Worm (Caenorhabditis elegans) whole organism, L4 larva: Measurements from ENCODE around the gene C51E3.9.

Experiments used
- F37D6.2 ChIP-seq: sonication (generic microtip); optimal IDR thresholded peaks from 2 replicates; lab custom pipeline; 2016; ENCODE audit warnings: mild to moderate bottlenecking, missing genetic modification characterization, missing compliant biosample characterization
- R02D3.7 ChIP-seq: fragments of 150-350 bp; sonication (generic microtip); optimal IDR thresholded peaks from 3 replicates; lab custom pipeline; 2014; ENCODE audit warnings: missing biosample characterization, missing genetic modification characterization
- aha-1 ChIP-seq: fragments of 150-350 bp; peaks from one replicate; lab custom pipeline; 2014; ENCODE audit warnings: missing biosample characterization, missing genetic modification characterization
- ama-1 ChIP-seq: fragments of 150-350 bp; optimal IDR thresholded peaks from 2 replicates; lab custom pipeline; 2014; ENCODE audit warnings: inconsistent platforms, mixed read lengths
- attf-4 ChIP-seq: sonication (generic microtip); optimal IDR thresholded peaks from 3 replicates; lab custom pipeline; 2017; ENCODE audit warnings: missing biosample characterization, missing genetic modification characterization
- ceh-20 ChIP-seq: fragments of 200-800 bp; sonication (Bioruptor generic); IDR thresholded peaks from 2 replicates; pipeline ENCODE4 v1.3.6; 2022; ENCODE audit warnings: missing genetic modification reagents, missing genetic modification characterization, missing compliant biosample characterization
- ceh-28 ChIP-seq: fragments of 150-350 bp; optimal IDR thresholded peaks from 2 replicates; lab custom pipeline; 2014; ENCODE audit warnings: missing biosample characterization, missing genetic modification reagents, missing genetic modification characterization
- ces-1 ChIP-seq: fragments of 150-350 bp; sonication (generic microtip); optimal IDR thresholded peaks from 4 replicates; lab custom pipeline; 2014; ENCODE audit warnings: missing biosample characterization, missing genetic modification reagents, missing genetic modification characterization
- daf-16 ChIP-seq, 3 experiments: sonication (generic microtip); optimal IDR thresholded peaks; 2 replicates each; lab custom pipeline; 2016 to 2017; ENCODE audit warnings: missing genetic modification characterization in 3 of 3, missing genetic modification reagents in 3 of 3, mild to moderate bottlenecking in 2 of 3, missing compliant biosample characterization in 2 of 3, missing biosample characterization in 1 of 3, moderate library complexity in 1 of 3
- daf-19 ChIP-seq: fragments of 200-800 bp; sonication (Bioruptor generic); conservative IDR thresholded peaks from 2 replicates; pipeline ENCODE4 v1.3.6; 2022; ENCODE audit warnings: missing genetic modification characterization, missing compliant biosample characterization
- daf-8 ChIP-seq: fragments of 200-800 bp; sonication (Bioruptor generic); IDR thresholded peaks from 2 replicates; pipeline ENCODE4 v1.3.6; 2022; ENCODE audit warnings: missing genetic modification characterization, missing compliant biosample characterization
- egl-43 ChIP-seq: fragments of 200-800 bp; sonication (Bioruptor generic); IDR thresholded peaks from 2 replicates; pipeline ENCODE4 v1.3.6; 2022; ENCODE audit warnings: missing genetic modification reagents, missing genetic modification characterization, missing compliant biosample characterization
- hlh-30 ChIP-seq: sonication (generic microtip); optimal IDR thresholded peaks from 2 replicates; lab custom pipeline; 2017; ENCODE audit warnings: antibody characterized with exemption, mild to moderate bottlenecking, missing genetic modification characterization, missing compliant biosample characterization; ENCODE audit not compliant: insufficient read depth
- hmg-1.1 ChIP-seq: fragments of 200-800 bp; sonication (Bioruptor generic); IDR thresholded peaks from 2 replicates; pipeline ENCODE4 v1.3.6; 2022; ENCODE audit warnings: missing genetic modification reagents, missing genetic modification characterization, missing compliant biosample characterization
- lin-1 ChIP-seq: fragments of 200-800 bp; sonication (Bioruptor generic); IDR thresholded peaks from 2 replicates; pipeline ENCODE4 v1.3.6; 2022; ENCODE audit warnings: missing genetic modification reagents, missing genetic modification characterization, missing compliant biosample characterization
- lin-15B ChIP-seq: fragments of 150-350 bp; sonication (generic microtip); optimal IDR thresholded peaks from 3 replicates; lab custom pipeline; 2014; ENCODE audit warnings: missing biosample characterization, missing genetic modification characterization
- lin-39 ChIP-seq: fragments of 150-350 bp; optimal IDR thresholded peaks from 2 replicates; lab custom pipeline; 2014; ENCODE audit warnings: missing biosample characterization, missing genetic modification reagents, missing genetic modification characterization
- lsy-2 ChIP-seq, 2 experiments: fragments of 150-350 bp in 1 of 2; sonication (generic microtip) in 1 of 2; optimal IDR thresholded peaks; 2 replicates each; lab custom pipeline; 2014 to 2017; ENCODE audit warnings: missing biosample characterization in 2 of 2, missing genetic modification characterization in 2 of 2
- mxl-3 ChIP-seq: fragments of 200-800 bp; sonication (Bioruptor generic); optimal IDR thresholded peaks from 2 replicates; lab custom pipeline; 2018; ENCODE audit warnings: mild to moderate bottlenecking, missing genetic modification characterization, missing compliant biosample characterization
- nhr-10 ChIP-seq: fragments of 150-350 bp; optimal IDR thresholded peaks from 2 replicates; lab custom pipeline; 2014; ENCODE audit warnings: missing biosample characterization, missing genetic modification characterization
- nhr-11 ChIP-seq: fragments of 150-350 bp; optimal IDR thresholded peaks from 2 replicates; lab custom pipeline; 2014; ENCODE audit warnings: missing biosample characterization, missing genetic modification characterization
- nhr-111 ChIP-seq: fragments of 200-800 bp; sonication (Bioruptor generic); optimal IDR thresholded peaks from 2 replicates; lab custom pipeline; 2018; ENCODE audit warnings: mild to moderate bottlenecking, missing genetic modification characterization, missing compliant biosample characterization
- nhr-28 ChIP-seq: fragments of 150-350 bp; optimal IDR thresholded peaks from 2 replicates; lab custom pipeline; 2014; ENCODE audit warnings: missing biosample characterization, missing genetic modification characterization
- nhr-76 ChIP-seq: fragments of 150-350 bp; optimal IDR thresholded peaks from 2 replicates; lab custom pipeline; 2014; ENCODE audit warnings: missing biosample characterization, missing genetic modification characterization
- pqm-1 ChIP-seq: sonication (generic microtip); optimal IDR thresholded peaks from 2 replicates; lab custom pipeline; 2017; ENCODE audit warnings: missing biosample characterization, missing genetic modification characterization
- rbr-2 ChIP-seq: sonication (generic microtip); optimal IDR thresholded peaks from 2 replicates; lab custom pipeline; 2016; ENCODE audit warnings: missing genotype, missing genetic modification characterization, missing compliant biosample characterization
- saeg-2 ChIP-seq: fragments of 200-800 bp; sonication (Bioruptor generic); IDR thresholded peaks from 2 replicates; pipeline ENCODE4 v1.3.6; 2022; ENCODE audit warnings: missing genetic modification reagents, missing genetic modification characterization, missing compliant biosample characterization
- skn-1 ChIP-seq: fragments of 150-350 bp; optimal IDR thresholded peaks from 2 replicates; lab custom pipeline; 2014; ENCODE audit warnings: missing biosample characterization, missing genetic modification characterization
- snpc-1.2 ChIP-seq: fragments of 200-800 bp; sonication (Bioruptor generic); IDR thresholded peaks from 2 replicates; pipeline ENCODE4 v1.3.6; 2022; ENCODE audit warnings: missing genetic modification reagents, missing genetic modification characterization, missing compliant biosample characterization
- snpc-4 ChIP-seq: fragments of 150-350 bp; optimal IDR thresholded peaks from 2 replicates; lab custom pipeline; 2014; ENCODE audit warnings: missing biosample characterization, missing genetic modification characterization
- tag-97 ChIP-seq: fragments of 200-800 bp; sonication (Bioruptor generic); IDR thresholded peaks from 2 replicates; pipeline ENCODE4 v1.3.6; 2022; ENCODE audit warnings: missing genetic modification characterization, missing compliant biosample characterization
- tra-1 ChIP-seq: fragments of 200-800 bp; sonication (Bioruptor generic); IDR thresholded peaks from 2 replicates; pipeline ENCODE4 v1.3.6; 2022; ENCODE audit warnings: missing genetic modification reagents, missing genetic modification characterization, missing compliant biosample characterization
- unc-39 ChIP-seq: sonication (generic microtip); optimal IDR thresholded peaks from 2 replicates; lab custom pipeline; 2017; ENCODE audit warnings: missing biosample characterization, missing genetic modification characterization
- unc-62 ChIP-seq, 3 experiments: fragments of 150-350 bp in 1 of 3; sonication (generic microtip); optimal IDR thresholded peaks in 2 of 3; peaks in 1 of 3; 1 replicate in 1 of 3; 2 replicates in 2 of 3; lab custom pipeline; 2014 to 2017; ENCODE audit warnings: missing biosample characterization in 3 of 3, missing genetic modification characterization in 3 of 3, missing genetic modification reagents in 3 of 3, missing genotype in 1 of 3
- vab-7 ChIP-seq: fragments of 200-800 bp; sonication (Bioruptor generic); IDR thresholded peaks from 2 replicates; pipeline ENCODE4 v1.3.6; 2022; ENCODE audit warnings: missing genetic modification reagents, missing genetic modification characterization, missing compliant biosample characterization
- zfp-2 ChIP-seq: sonication (generic microtip); optimal IDR thresholded peaks from 2 replicates; lab custom pipeline; 2016; ENCODE audit warnings: mild to moderate bottlenecking, missing genetic modification characterization, missing compliant biosample characterization
- zfp-3 ChIP-seq: fragments of 200-800 bp; sonication (Bioruptor generic); conservative IDR thresholded peaks from 2 replicates; pipeline ENCODE4 v1.3.6; 2022; ENCODE audit warnings: missing genetic modification reagents, missing genetic modification characterization, missing compliant biosample characterization
- ztf-7 ChIP-seq: fragments of 150-350 bp; optimal IDR thresholded peaks from 2 replicates; lab custom pipeline; 2014; ENCODE audit warnings: missing biosample characterization, missing genetic modification characterization

The C51E3.9 gene

ce11 chrV:10111129-10111528, 34.6 kb upstream of the C51E3.9 start:
- TF ChIP-seq nhr-28 (tag; lab: Kevin White, UChicago) (peak; percentile 17), F37D6.2 (tag; lab: Kevin White, UChicago) (no peak), daf-16 (GFP tag; optimal IDR thresholded peaks at IDR 0.05; lab: Kevin White, UChicago) (no peak), daf-16 (tag; optimal IDR thresholded peaks at IDR 0.05; lab: Kevin White, UChicago) (peak; percentile 53), pqm-1 (tag; lab: Kevin White, UChicago) (peak; percentile 44)

ce11 chrV:10112187-10112586, 33.6 kb upstream of the C51E3.9 start, which contains the start of gene C08B6.3:
TSS of gene C08B6.3 (minus strand) at chrV:10112287.
- TF ChIP-seq ama-1 (lab: Kevin White, UChicago) (no peak), unc-62 (GFP tag; optimal IDR thresholded peaks at IDR 0.05 in 1 of 2; lab: Kevin White, UChicago) (peak in 1 of 2 experiments; percentile 18), unc-62 (tag; optimal IDR thresholded peaks at IDR 0.05; lab: Kevin White, UChicago) (no peak), daf-16 (GFP tag; optimal IDR thresholded peaks at IDR 0.05; lab: Kevin White, UChicago) (no peak), daf-16 (tag; optimal IDR thresholded peaks at IDR 0.05; lab: Kevin White, UChicago) (peak; percentile 8)

- TF ChIP-seq ceh-28 (tag; lab: Kevin White, UChicago): no peak
- no peak for TF ChIP-seq attf-4 (tag; lab: Kevin White, UChicago)
- no peak for TF ChIP-seq lin-39 (tag; lab: Kevin White, UChicago)
- no peak for TF ChIP-seq aha-1
- TF ChIP-seq lsy-2 (tag; optimal IDR thresholded peaks at IDR 0.05; lab: Kevin White, UChicago): no peak
- no peak for TF ChIP-seq egl-43 (GFP tag; lab: Robert Waterston, UW)
- TF ChIP-seq saeg-2 (GFP tag; lab: Robert Waterston, UW): no peak
- TF ChIP-seq ces-1 (GFP tag; lab: Kevin White, UChicago): no peak
- TF ChIP-seq lin-15B: no peak
- TF ChIP-seq unc-39 (tag; lab: Kevin White, UChicago): no peak
- no peak for TF ChIP-seq mxl-3 (GFP tag; lab: Kevin White, UChicago)
- no peak for TF ChIP-seq nhr-111 (GFP tag; lab: Kevin White, UChicago)
- TF ChIP-seq zfp-3 (GFP tag; lab: Robert Waterston, UW): no peak
- TF ChIP-seq nhr-10: no peak
- no peak for TF ChIP-seq hlh-30 (tag; lab: Kevin White, UChicago)
- TF ChIP-seq snpc-4: no peak
- no peak for TF ChIP-seq nhr-28 (tag; lab: Kevin White, UChicago)
Observed at ce11 chrV:10114329-10114728, 31.4 kb upstream of the C51E3.9 start, which contains the start of gene cht-5. TSS of gene cht-5 (plus strand) at chrV:10114629.

ce11 chrV:10117465-10117864, 28.3 kb upstream of the C51E3.9 start, which contains the start of gene C08B6.5:
TSS of gene C08B6.5 (plus strand) at chrV:10117765.
- no peak for TF ChIP-seq nhr-76 (tag; lab: Kevin White, UChicago)
- no peak for TF ChIP-seq ztf-7 (tag; lab: Kevin White, UChicago)
- no peak for TF ChIP-seq R02D3.7 (tag; lab: Kevin White, UChicago)
- TF ChIP-seq hmg-1.1: no peak
- no peak for TF ChIP-seq ceh-28 (tag; lab: Kevin White, UChicago)
- no peak for TF ChIP-seq tra-1 (GFP tag; lab: Robert Waterston, UW)
- no peak for TF ChIP-seq nhr-11 (tag; lab: Kevin White, UChicago)
- no peak for TF ChIP-seq pqm-1 (tag; lab: Kevin White, UChicago)
- TF ChIP-seq mxl-3 (GFP tag; lab: Kevin White, UChicago): no peak
- no peak for TF ChIP-seq F37D6.2 (tag; lab: Kevin White, UChicago)
- no peak for TF ChIP-seq rbr-2
- no peak for TF ChIP-seq daf-8
- TF ChIP-seq daf-19: no peak
- TF ChIP-seq egl-43 (GFP tag; lab: Robert Waterston, UW): no peak
- TF ChIP-seq, all 104 proteins: peak for 0

ce11 chrV:10120898-10121297, 24.9 kb upstream of the C51E3.9 start, which contains the start of gene srxa-18:
TSS of gene srxa-18 (minus strand) at chrV:10120997.
- TF ChIP-seq zfp-2 (tag; lab: Kevin White, UChicago): no peak
- no peak for TF ChIP-seq ceh-20 (GFP tag; lab: Robert Waterston, UW)
- no peak for TF ChIP-seq egl-43 (GFP tag; lab: Robert Waterston, UW)
- no peak for TF ChIP-seq snpc-1.2
- no peak for TF ChIP-seq skn-1
- no peak for TF ChIP-seq ztf-7 (tag; lab: Kevin White, UChicago)
- TF ChIP-seq tag-97 (GFP tag; lab: Robert Waterston, UW): no peak
- no peak for TF ChIP-seq lin-1 (GFP tag; lab: Robert Waterston, UW)
- TF ChIP-seq vab-7 (GFP tag; lab: Robert Waterston, UW): no peak
